Worm (Caenorhabditis elegans) whole organism, early embryonic: ENCODE measurements around the gene hbl-1.

Source experiments
- F13C5.2 ChIP-seq: sonication (generic microtip); optimal IDR thresholded peaks from 2 replicates; lab custom pipeline; 2017; ENCODE audit warnings: mild to moderate bottlenecking, missing genetic modification characterization, inconsistent platforms, missing compliant biosample characterization
- ama-1 ChIP-seq: fragments of 150-350 bp; optimal IDR thresholded peaks from 2 replicates; lab custom pipeline; 2014
- ceh-13 ChIP-seq: fragments of 200-800 bp; sonication (Bioruptor generic); optimal IDR thresholded peaks from 2 replicates; lab custom pipeline; 2018; ENCODE audit warnings: mild to moderate bottlenecking, missing genetic modification characterization, missing compliant biosample characterization
- ceh-36 ChIP-seq: sonication (generic microtip); optimal IDR thresholded peaks from 2 replicates; lab custom pipeline; 2016; ENCODE audit warnings: missing genetic modification characterization, inconsistent platforms, missing compliant biosample characterization
- ets-7 ChIP-seq: sonication (generic microtip); optimal IDR thresholded peaks from 2 replicates; lab custom pipeline; 2016; ENCODE audit warnings: missing genotype, missing genetic modification characterization, missing compliant biosample characterization
- flt-1 ChIP-seq: fragments of 200-800 bp; sonication (Bioruptor generic); IDR thresholded peaks from 2 replicates; pipeline ENCODE4 v1.3.6; 2022; ENCODE audit warnings: missing genetic modification characterization, missing compliant biosample characterization
- hmbx-1 ChIP-seq: sonication (generic microtip); optimal IDR thresholded peaks from 2 replicates; lab custom pipeline; 2016; ENCODE audit warnings: mild to moderate bottlenecking, missing genetic modification characterization, missing compliant biosample characterization
- hmg-4 ChIP-seq: fragments of 200-800 bp; sonication (Bioruptor generic); optimal IDR thresholded peaks from 2 replicates; lab custom pipeline; 2018; ENCODE audit warnings: mild to moderate bottlenecking, missing genetic modification characterization, missing compliant biosample characterization
- pes-1 ChIP-seq: fragments of 200-800 bp; sonication (Bioruptor generic); IDR thresholded peaks from 2 replicates; pipeline ENCODE4 v1.3.6; 2022; ENCODE audit warnings: missing genetic modification reagents, missing genetic modification characterization, missing compliant biosample characterization
- scrt-1 ChIP-seq: fragments of 200-800 bp; sonication (Bioruptor generic); IDR thresholded peaks from 2 replicates; pipeline ENCODE4 v1.3.6; 2022; ENCODE audit warnings: missing genetic modification characterization, missing compliant biosample characterization
- sea-1 ChIP-seq: fragments of 200-800 bp; sonication (Bioruptor generic); conservative IDR thresholded peaks from 2 replicates; pipeline ENCODE4 v1.3.6; 2022; ENCODE audit warnings: missing genetic modification characterization, missing compliant biosample characterization
- tbx-37 ChIP-seq: fragments of 200-800 bp; sonication (Bioruptor generic); conservative IDR thresholded peaks from 2 replicates; pipeline ENCODE4 v1.3.6; 2022; ENCODE audit warnings: missing genetic modification reagents, missing genetic modification characterization, missing compliant biosample characterization
- tra-4 ChIP-seq: sonication (generic microtip); optimal IDR thresholded peaks from 2 replicates; lab custom pipeline; 2017; ENCODE audit warnings: missing genetic modification characterization, missing compliant biosample characterization

ce11 chrX:5790915-5791314 lies 31.0 kb upstream of the hbl-1 start, which contains the start of gene twnk-1:
- TF ChIP-seq ama-1 (lab: Kevin White, UChicago) (no peak), pes-1 (GFP tag; lab: Robert Waterston, UW) (no peak), ceh-13 (GFP tag; lab: Kevin White, UChicago) (no peak), flt-1 (GFP tag; lab: Robert Waterston, UW) (no peak), hmbx-1 (no peak), ceh-36 (no peak), scrt-1 (GFP tag; lab: Robert Waterston, UW) (no peak), hmg-4 (GFP tag; lab: Kevin White, UChicago) (no peak), F13C5.2 (tag; lab: Kevin White, UChicago) (no peak), tbx-37 (GFP tag; lab: Robert Waterston, UW) (no peak), tra-4 (tag; lab: Kevin White, UChicago) (no peak), ets-7 (no peak), sea-1 (GFP tag; lab: Robert Waterston, UW) (no peak)
